Worm (Caenorhabditis elegans): ENCODE data around the gene W09D10.5.

The W09D10.5 gene

DNA sequence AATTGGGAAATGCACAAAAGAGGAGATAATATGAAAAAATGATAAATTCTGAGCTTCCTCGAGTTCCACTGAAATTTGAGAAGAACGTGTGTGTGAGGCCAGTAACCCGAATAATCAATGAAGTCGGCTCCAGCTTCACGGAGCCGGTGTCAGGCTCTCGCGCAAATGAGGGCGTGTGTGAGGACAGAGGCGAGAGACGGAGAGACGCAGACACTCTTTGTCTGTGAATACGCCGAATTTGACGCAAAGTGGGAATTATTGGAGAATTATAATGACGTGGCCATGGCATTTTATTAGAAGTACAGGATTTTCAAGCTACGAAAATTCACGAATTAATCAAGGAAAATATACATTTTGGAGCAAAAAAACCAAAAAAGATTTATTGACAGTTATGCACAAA is 28.6 kb upstream of the W09D10.5 start (continued):
- no peak for TF ChIP-seq tbx-9 (tag; optimal IDR thresholded peaks at IDR 0.05; ENCODE audit: borderline replicate concordance)
- TF ChIP-seq F49E8.2 (tag; optimal IDR thresholded peaks at IDR 0.05; ENCODE audit: insufficient read depth): no peak
- no peak for TF ChIP-seq somi-1 (GFP tag; optimal IDR thresholded peaks at IDR 0.05)
- TF ChIP-seq hrde-1 (tag; optimal IDR thresholded peaks at IDR 0.05; ENCODE audit: borderline replicate concordance): no peak
- TF ChIP-seq K11D2.4 (GFP tag; IDR thresholded peaks at IDR 0.05): no peak
- TF ChIP-seq cebp-1 (GFP tag; IDR thresholded peaks at IDR 0.05): no peak
- TF ChIP-seq cebp-1 (tag; optimal IDR thresholded peaks at IDR 0.05): peak; percentile 48
- 0 out of 2 replicates have a peak, but pooled peaks have one; percentile 20 for TF ChIP-seq Y53G8AR.9 (GFP tag; conservative IDR thresholded peaks at IDR 0.05)
- TF ChIP-seq ets-4 (GFP tag; optimal IDR thresholded peaks at IDR 0.05): no peak
- no peak for TF ChIP-seq nhr-120 (GFP tag; IDR thresholded peaks at IDR 0.05)
- TF ChIP-seq hlh-26 (GFP tag; conservative IDR thresholded peaks at IDR 0.05): no peak
- no peak for TF ChIP-seq ceh-40 (GFP tag; IDR thresholded peaks at IDR 0.05)
- TF ChIP-seq F55B11.4 (tag; optimal IDR thresholded peaks at IDR 0.05; ENCODE audit: borderline replicate concordance, insufficient read depth): no peak
- no peak for TF ChIP-seq efl-1 (GFP tag; optimal IDR thresholded peaks at IDR 0.05)
- no peak for TF ChIP-seq nfya-1 (tag; optimal IDR thresholded peaks at IDR 0.05; ENCODE audit: borderline replicate concordance, insufficient read depth)
- TF ChIP-seq lir-1 (GFP tag; conservative IDR thresholded peaks at IDR 0.05): no peak
- peak; percentile 78 for TF ChIP-seq attf-5 (GFP tag; optimal IDR thresholded peaks at IDR 0.05)
- TF ChIP-seq repo-1 (tag; optimal IDR thresholded peaks at IDR 0.05): no peak
- TF ChIP-seq lag-1 (GFP tag; IDR thresholded peaks at IDR 0.05): no peak
- TF ChIP-seq madf-3 (GFP tag; IDR thresholded peaks at IDR 0.05): no peak
- no peak for TF ChIP-seq ama-1 (optimal IDR thresholded peaks at IDR 0.05)
- peak in 1 of 2 experiments; percentile 7 for TF ChIP-seq ama-1 (GFP tag; optimal IDR thresholded peaks at IDR 0.05)
- no peak for TF ChIP-seq lsl-1 (GFP tag; optimal IDR thresholded peaks at IDR 0.05)
- no peak for TF ChIP-seq ztf-22 (GFP tag; optimal IDR thresholded peaks at IDR 0.05)
- TF ChIP-seq mcd-1 (GFP tag; IDR thresholded peaks at IDR 0.05): peak; percentile 62
- no peak for TF ChIP-seq pha-4 (tag; optimal IDR thresholded peaks at IDR 0.05)
- peak; percentile 61 for TF ChIP-seq zfh-2 (GFP tag; conservative IDR thresholded peaks at IDR 0.05)
- TF ChIP-seq ceh-100 (GFP tag; IDR thresholded peaks at IDR 0.05): no peak
- no peak for TF ChIP-seq let-526 (GFP tag; IDR thresholded peaks at IDR 0.05)
- TF ChIP-seq nfyb-1 (GFP tag; IDR thresholded peaks at IDR 0.05): peak; percentile 39; the same call in 1 of the 2 replicates
- no peak for TF ChIP-seq ztf-3 (GFP tag; optimal IDR thresholded peaks at IDR 0.05)
- no peak for TF ChIP-seq akir-1 (GFP tag; optimal IDR thresholded peaks at IDR 0.05)
- no peak for TF ChIP-seq F39B2.1 (GFP tag; IDR thresholded peaks at IDR 0.05)
- TF ChIP-seq ztf-28 (GFP tag; IDR thresholded peaks at IDR 0.05): no peak
- 0 out of 2 replicates have a peak, but pooled peaks have one; percentile 34 for TF ChIP-seq ztf-25 (GFP tag; IDR thresholded peaks at IDR 0.05)
- no peak for TF ChIP-seq ekl-4 (GFP tag; IDR thresholded peaks at IDR 0.05)
- TF ChIP-seq gei-17 (GFP tag; optimal IDR thresholded peaks at IDR 0.05): no peak
- no peak for TF ChIP-seq tbp1 (GFP tag; optimal IDR thresholded peaks at IDR 0.05)
- TF ChIP-seq lin-54 (GFP tag; optimal IDR thresholded peaks at IDR 0.05): no peak
- TF ChIP-seq rec-8 (tag; optimal IDR thresholded peaks at IDR 0.05): no peak
- TF ChIP-seq madf-8 (GFP tag; conservative IDR thresholded peaks at IDR 0.05): no peak
- no peak for TF ChIP-seq F52B5.7 (tag; optimal IDR thresholded peaks at IDR 0.05)
- TF ChIP-seq B0261.1 (tag; optimal IDR thresholded peaks at IDR 0.05): no peak
- no peak for TF ChIP-seq nhr-27 (tag; optimal IDR thresholded peaks at IDR 0.05)
- no peak for TF ChIP-seq C17E4.6 (GFP tag; IDR thresholded peaks at IDR 0.05)

All from whole organism, young adult.